Fruit fly (Drosophila melanogaster): ENCODE data around the gene snRNP-U1-70K.

The snRNP-U1-70K gene

DNA sequence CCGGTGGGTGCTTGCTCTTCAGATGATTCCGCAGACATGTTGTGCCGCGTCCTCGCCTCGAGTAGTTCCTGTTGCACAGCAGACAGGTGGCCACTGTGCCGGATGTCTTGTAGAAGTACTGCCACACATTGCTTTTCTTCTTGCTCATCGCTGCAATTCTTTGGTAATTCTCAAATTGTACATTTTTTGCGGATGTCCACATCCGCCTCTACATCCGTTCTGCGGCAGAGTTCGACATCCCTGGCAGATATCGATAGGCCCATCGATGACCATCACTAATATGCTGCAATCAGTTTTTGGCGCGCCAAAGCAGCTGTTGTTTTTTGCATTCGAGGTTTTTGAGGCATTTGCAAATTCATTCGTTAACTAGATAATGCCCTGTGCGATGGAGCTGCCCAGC lies 14.8 kb downstream of the snRNP-U1-70K start, which contains the start of the genes CG13775 and CG3430 (continued):
- peak; percentile 55 for TF ChIP-seq NfI (GFP tag; optimal IDR thresholded peaks at IDR 0.05)
- 0 out of 3 replicates have a peak, but pooled peaks have one; percentile 44 for TF ChIP-seq hb (GFP tag; IDR thresholded peaks at IDR 0.05; ENCODE audit: partially characterized antibody)
- 0 out of 2 replicates have a peak, but pooled peaks have one; percentile 15 for TF ChIP-seq CG6272 (GFP tag; IDR thresholded peaks at IDR 0.05)
- TF ChIP-seq fd64A (GFP tag; optimal IDR thresholded peaks at IDR 0.05), result no peak
- TF ChIP-seq mam (GFP tag; optimal IDR thresholded peaks at IDR 0.05), result peak; percentile 52
- peak; percentile 10 for TF ChIP-seq CG33557 (GFP tag; optimal IDR thresholded peaks at IDR 0.05)
- TF ChIP-seq B-H1 (GFP tag; IDR thresholded peaks at IDR 0.05), result no peak
- peak; percentile 17 for TF ChIP-seq CG17912 (GFP tag; optimal IDR thresholded peaks at IDR 0.05)
- TF ChIP-seq Hsf (GFP tag; optimal IDR thresholded peaks at IDR 0.05), result peak; percentile 25
- no peak for TF ChIP-seq CG11085 (GFP tag; IDR thresholded peaks at IDR 0.05)
- peak; percentile 63 for TF ChIP-seq HLH4C (GFP tag; IDR thresholded peaks at IDR 0.05; ENCODE audit: partially characterized antibody)
- TF ChIP-seq Dip2 (GFP tag; IDR thresholded peaks at IDR 0.05), result no peak
- TF ChIP-seq CG16863 (GFP tag; optimal IDR thresholded peaks at IDR 0.05), result no peak
- TF ChIP-seq crp (GFP tag; optimal IDR thresholded peaks at IDR 0.05), result peak; percentile 28 to 84
- TF ChIP-seq D19B (GFP tag; optimal IDR thresholded peaks at IDR 0.05), result no peak
- TF ChIP-seq Neu2 (GFP tag; optimal IDR thresholded peaks at IDR 0.05; ENCODE audit: borderline replicate concordance), result no peak
- TF ChIP-seq pfk (GFP tag; optimal IDR thresholded peaks at IDR 0.05), result no peak
- TF ChIP-seq Sin3A (optimal IDR thresholded peaks at IDR 0.05), result peak; percentile 43
- no peak for TF ChIP-seq gcm2 (GFP tag; optimal IDR thresholded peaks at IDR 0.05)
- TF ChIP-seq CG7745 (tag; optimal IDR thresholded peaks at IDR 0.05), result no peak
- TF ChIP-seq CG10565 (GFP tag; optimal IDR thresholded peaks at IDR 0.05), result no peak
- peak; percentile 78 for TF ChIP-seq pzg (GFP tag; optimal IDR thresholded peaks at IDR 0.05)
- TF ChIP-seq ato (GFP tag; IDR thresholded peaks at IDR 0.05; ENCODE audit: partially characterized antibody), result peak; percentile 20; the same call in 1 of the 2 replicates
- TF ChIP-seq B-H2 (GFP tag; optimal IDR thresholded peaks at IDR 0.05), result no peak
- no peak for TF ChIP-seq CG5953 (GFP tag; IDR thresholded peaks at IDR 0.05)
- no peak for TF ChIP-seq kah (GFP tag; optimal IDR thresholded peaks at IDR 0.05)
- TF ChIP-seq knrl (GFP tag; IDR thresholded peaks at IDR 0.05; ENCODE audit: partially characterized antibody), result peak; percentile 67
- no peak for TF ChIP-seq CG12219 (GFP tag; optimal IDR thresholded peaks at IDR 0.05)
- TF ChIP-seq TFAM (GFP tag; optimal IDR thresholded peaks at IDR 0.05), result no peak
- peak; percentile 54; the same call in 1 of the 2 replicates for TF ChIP-seq bbx (GFP tag; IDR thresholded peaks at IDR 0.05; ENCODE audit: partially characterized antibody)
- TF ChIP-seq CG14014 (GFP tag; IDR thresholded peaks at IDR 0.05), result peak; percentile 33; the same call in 1 of the 2 replicates
- peak; percentile 30 for TF ChIP-seq CG9609 (GFP tag; optimal IDR thresholded peaks at IDR 0.05)
- no peak for TF ChIP-seq danr (GFP tag; IDR thresholded peaks at IDR 0.05)
- TF ChIP-seq chinmo (GFP tag; IDR thresholded peaks at IDR 0.05; ENCODE audit: partially characterized antibody), result peak; percentile 74; the same call in 2 of the 4 replicates
- 0 out of 2 replicates have a peak, but pooled peaks have one; percentile 45 for TF ChIP-seq seq (GFP tag; IDR thresholded peaks at IDR 0.05)
- no peak for TF ChIP-seq CG18619 (GFP tag; optimal IDR thresholded peaks at IDR 0.05)
- TF ChIP-seq CG4820 (GFP tag; optimal IDR thresholded peaks at IDR 0.05), result peak; percentile 2
- TF ChIP-seq sug (tag; optimal IDR thresholded peaks at IDR 0.05), result peak; percentile 22
- TF ChIP-seq sna (GFP tag; IDR thresholded peaks at IDR 0.05; ENCODE audit: partially characterized antibody), result peak; percentile 53; the same call in 1 of the 2 replicates
- peak; percentile 38 for TF ChIP-seq CG12391 (tag; optimal IDR thresholded peaks at IDR 0.05)
- TF ChIP-seq pb (GFP tag; optimal IDR thresholded peaks at IDR 0.05), result peak; percentile 28
- no peak for TF ChIP-seq CG4360 (GFP tag; IDR thresholded peaks at IDR 0.05)
- no peak for TF ChIP-seq twi (tag; optimal IDR thresholded peaks at IDR 0.05)
- no peak for TF ChIP-seq Hr3 (GFP tag; optimal IDR thresholded peaks at IDR 0.05)
- no peak for TF ChIP-seq h (optimal IDR thresholded peaks at IDR 0.05)
- peak; percentile 1 for TF ChIP-seq CG1233 (GFP tag; optimal IDR thresholded peaks at IDR 0.05)
- no peak for TF ChIP-seq CG16779 (GFP tag; IDR thresholded peaks at IDR 0.05)
- TF ChIP-seq CG11504 (tag; optimal IDR thresholded peaks at IDR 0.05), result no peak
- no peak for TF ChIP-seq CG1602 (GFP tag; optimal IDR thresholded peaks at IDR 0.05)
- TF ChIP-seq bigmax (GFP tag; optimal IDR thresholded peaks at IDR 0.05), result peak; percentile 49
- TF ChIP-seq bab2 (GFP tag; optimal IDR thresholded peaks at IDR 0.05), result no peak
